Fruit fly (Drosophila melanogaster): ENCODE measurements around the gene CCDC151.

CCDC151 gene

dm6 chr3L:11896756-11897155 lies 15.6 kb downstream of the CCDC151 start:
- peak in 1 of 2 experiments; percentile 12 for TF ChIP-seq foxo (GFP tag; optimal IDR thresholded peaks at IDR 0.05)
- no peak for TF ChIP-seq Vsx2 (GFP tag; optimal IDR thresholded peaks at IDR 0.05; ENCODE audit: partially characterized antibody)
- TF ChIP-seq rgr (GFP tag; optimal IDR thresholded peaks at IDR 0.05) = peak; percentile 15
- peak; percentile 23 for TF ChIP-seq fru (GFP tag; optimal IDR thresholded peaks at IDR 0.05)
- TF ChIP-seq br (GFP tag; optimal IDR thresholded peaks at IDR 0.05) = no peak
- peak; percentile 8 for TF ChIP-seq h (GFP tag; optimal IDR thresholded peaks at IDR 0.05)
- peak; percentile 25 for TF ChIP-seq HLH106 (tag; optimal IDR thresholded peaks at IDR 0.05)
- TF ChIP-seq ey (GFP tag; optimal IDR thresholded peaks at IDR 0.05) = peak; percentile 13

dm6 chr3L:11918217-11918616 lies 37.0 kb downstream of the CCDC151 start:
- TF ChIP-seq dmrt93B (GFP tag; optimal IDR thresholded peaks at IDR 0.05) = no peak
- peak; percentile 84 for TF ChIP-seq Myc (optimal IDR thresholded peaks at IDR 0.05)
- no peak for TF ChIP-seq Dfd (GFP tag; optimal IDR thresholded peaks at IDR 0.05)
- peak; percentile 21 for TF ChIP-seq Dif (GFP tag; optimal IDR thresholded peaks at IDR 0.05; ENCODE audit: partially characterized antibody)
- TF ChIP-seq sage (GFP tag; optimal IDR thresholded peaks at IDR 0.05) = no peak
- no peak for TF ChIP-seq dsf (GFP tag; optimal IDR thresholded peaks at IDR 0.05; ENCODE audit: borderline replicate concordance)
- TF ChIP-seq Sp1 (GFP tag; optimal IDR thresholded peaks at IDR 0.05) = no peak
- TF ChIP-seq Vsx2 (GFP tag; optimal IDR thresholded peaks at IDR 0.05; ENCODE audit: partially characterized antibody) = peak; percentile 70
- TF ChIP-seq psq (GFP tag; optimal IDR thresholded peaks at IDR 0.05) = no peak
- no peak for TF ChIP-seq usp (GFP tag; optimal IDR thresholded peaks at IDR 0.05)
- no peak for TF ChIP-seq pan (optimal IDR thresholded peaks at IDR 0.05)
- TF ChIP-seq ey (GFP tag; optimal IDR thresholded peaks at IDR 0.05) = no peak
- TF ChIP-seq foxo (GFP tag; optimal IDR thresholded peaks at IDR 0.05) = no peak
- TF ChIP-seq CG9705 (GFP tag; optimal IDR thresholded peaks at IDR 0.05) = no peak
- no peak for TF ChIP-seq Abd-B (GFP tag; optimal IDR thresholded peaks at IDR 0.05)
- TF ChIP-seq lola (GFP tag; optimal IDR thresholded peaks at IDR 0.05) = peak; percentile 35
- TF ChIP-seq N (GFP tag; optimal IDR thresholded peaks at IDR 0.05) = peak; percentile 47

- no peak for TF ChIP-seq GATAd (GFP tag; optimal IDR thresholded peaks at IDR 0.05)
- no peak for TF ChIP-seq Dif (GFP tag; optimal IDR thresholded peaks at IDR 0.05; ENCODE audit: partially characterized antibody)
- TF ChIP-seq woc (GFP tag; optimal IDR thresholded peaks at IDR 0.05) = no peak
- no peak for TF ChIP-seq fru (GFP tag; optimal IDR thresholded peaks at IDR 0.05)
- no peak for TF ChIP-seq Dfd (GFP tag; optimal IDR thresholded peaks at IDR 0.05)
- TF ChIP-seq OdsH (GFP tag; optimal IDR thresholded peaks at IDR 0.05) = no peak
- no peak for TF ChIP-seq HLH106 (tag; optimal IDR thresholded peaks at IDR 0.05)
- TF ChIP-seq dmrt93B (GFP tag; optimal IDR thresholded peaks at IDR 0.05) = no peak
- TF ChIP-seq Myc (optimal IDR thresholded peaks at IDR 0.05) = no peak
- TF ChIP-seq jim (GFP tag; optimal IDR thresholded peaks at IDR 0.05) = no peak
- no peak for TF ChIP-seq tai (GFP tag; optimal IDR thresholded peaks at IDR 0.05)
- TF ChIP-seq Rel (GFP tag; optimal IDR thresholded peaks at IDR 0.05) = no peak
- no peak for TF ChIP-seq Rel (tag; optimal IDR thresholded peaks at IDR 0.05)
- TF ChIP-seq lola (GFP tag; optimal IDR thresholded peaks at IDR 0.05) = no peak
- no peak for TF ChIP-seq Abd-B (GFP tag; optimal IDR thresholded peaks at IDR 0.05)
These were observed 40.0 kb downstream of the CCDC151 start, which contains the start of gene CG11588 for dm6 chr3L:11921213-11921612. Gene CG11588 (plus strand): TSS chr3L:11921513.

dm6 chr3L:11924657-11925056 lies 43.5 kb downstream of the CCDC151 start, which contains the start of gene SdhAL:
Gene SdhAL (minus strand): TSS chr3L:11924757.
- TF ChIP-seq OdsH (GFP tag; optimal IDR thresholded peaks at IDR 0.05) = no peak
- no peak for TF ChIP-seq usp (GFP tag; optimal IDR thresholded peaks at IDR 0.05)
- no peak for TF ChIP-seq fru (GFP tag; optimal IDR thresholded peaks at IDR 0.05)
- TF ChIP-seq Dif (GFP tag; optimal IDR thresholded peaks at IDR 0.05; ENCODE audit: partially characterized antibody) = no peak
- no peak for TF ChIP-seq Hnf4 (GFP tag; optimal IDR thresholded peaks at IDR 0.05)
- no peak for TF ChIP-seq CG32264 (GFP tag; optimal IDR thresholded peaks at IDR 0.05)

dm6 chr3L:11925382-11925781 lies 44.2 kb downstream of the CCDC151 start:
- TF ChIP-seq Hr83 (GFP tag; optimal IDR thresholded peaks at IDR 0.05; ENCODE audit: poor library complexity, severe bottlenecking) (no peak), OdsH (GFP tag; optimal IDR thresholded peaks at IDR 0.05) (no peak), Sp1 (GFP tag; optimal IDR thresholded peaks at IDR 0.05) (no peak), CG9705 (GFP tag; optimal IDR thresholded peaks at IDR 0.05) (no peak), sage (GFP tag; optimal IDR thresholded peaks at IDR 0.05) (no peak), CG32264 (GFP tag; optimal IDR thresholded peaks at IDR 0.05) (no peak), Dfd (GFP tag; optimal IDR thresholded peaks at IDR 0.05) (no peak), N (GFP tag; optimal IDR thresholded peaks at IDR 0.05) (no peak), Hr78 (GFP tag; optimal IDR thresholded peaks at IDR 0.05) (no peak), dmrt93B (GFP tag; optimal IDR thresholded peaks at IDR 0.05) (no peak), CrebA (GFP tag; optimal IDR thresholded peaks at IDR 0.05; ENCODE audit: borderline replicate concordance) (no peak), Hnf4 (GFP tag; optimal IDR thresholded peaks at IDR 0.05) (no peak), pan (optimal IDR thresholded peaks at IDR 0.05) (no peak), usp (GFP tag; optimal IDR thresholded peaks at IDR 0.05) (no peak), Myc (optimal IDR thresholded peaks at IDR 0.05) (no peak), tai (GFP tag; optimal IDR thresholded peaks at IDR 0.05) (no peak), Mio (GFP tag; optimal IDR thresholded peaks at IDR 0.05) (no peak), br (GFP tag; optimal IDR thresholded peaks at IDR 0.05) (no peak)

All from whole organism, wandering third instar larva.